Fruit fly (Drosophila melanogaster): ENCODE data around the gene kipf.

The kipf gene

dm6 chr3R:7920196-7920595 is 6.5 kb downstream of the kipf start, which contains the start of the genes CG10445 and lds (continued):
- no peak for TF ChIP-seq fd102C (GFP tag; optimal IDR thresholded peaks at IDR 0.05)
- peak; percentile 79 for TF ChIP-seq hbn (GFP tag; IDR thresholded peaks at IDR 0.05; ENCODE audit: partially characterized antibody)
- TF ChIP-seq dpn (GFP tag; optimal IDR thresholded peaks at IDR 0.05) = peak; percentile 0 to 37
- peak; percentile 29 for TF ChIP-seq HLH54F (GFP tag; optimal IDR thresholded peaks at IDR 0.05)
- no peak for TF ChIP-seq kah (GFP tag; optimal IDR thresholded peaks at IDR 0.05)
- no peak for TF ChIP-seq Dbx (GFP tag; IDR thresholded peaks at IDR 0.05)
- no peak for TF ChIP-seq CG34376 (GFP tag; optimal IDR thresholded peaks at IDR 0.05)
- TF ChIP-seq ash1 (GFP tag; optimal IDR thresholded peaks at IDR 0.05) = no peak
- TF ChIP-seq CG14965 (GFP tag; optimal IDR thresholded peaks at IDR 0.05; ENCODE audit: borderline replicate concordance) = no peak
- TF ChIP-seq CG18619 (GFP tag; optimal IDR thresholded peaks at IDR 0.05) = no peak
- no peak for TF ChIP-seq prd (optimal IDR thresholded peaks at IDR 0.05)
- peak; percentile 56; the same call in 2 of the 3 replicates for TF ChIP-seq prd (GFP tag; IDR thresholded peaks at IDR 0.05)
- no peak for TF ChIP-seq usp (GFP tag; optimal IDR thresholded peaks at IDR 0.05)
- no peak for TF ChIP-seq CG1529 (GFP tag; optimal IDR thresholded peaks at IDR 0.05)
- no peak for TF ChIP-seq Stat92E (GFP tag; optimal IDR thresholded peaks at IDR 0.05)
- peak; percentile 70 for TF ChIP-seq dm (GFP tag; optimal IDR thresholded peaks at IDR 0.05)
- TF ChIP-seq YL-1 (GFP tag; optimal IDR thresholded peaks at IDR 0.05) = peak; percentile 29
- peak; percentile 88 for TF ChIP-seq CG16813 (GFP tag; IDR thresholded peaks at IDR 0.05; ENCODE audit: partially characterized antibody)
- TF ChIP-seq CrebB (tag; optimal IDR thresholded peaks at IDR 0.05) = no peak
- no peak for TF ChIP-seq dmrt99B (tag; optimal IDR thresholded peaks at IDR 0.05)
- peak; percentile 48; the same call in 1 of the 4 replicates for TF ChIP-seq Gug (GFP tag; IDR thresholded peaks at IDR 0.05)
- TF ChIP-seq pho (GFP tag; optimal IDR thresholded peaks at IDR 0.05) = no peak
- TF ChIP-seq br (optimal IDR thresholded peaks at IDR 0.05) = no peak
- no peak for TF ChIP-seq bowl (GFP tag; IDR thresholded peaks at IDR 0.05)
- no peak for TF ChIP-seq psq (GFP tag; optimal IDR thresholded peaks at IDR 0.05)
- TF ChIP-seq Myb (GFP tag; optimal IDR thresholded peaks at IDR 0.05) = peak; percentile 72
- TF ChIP-seq z (GFP tag; IDR thresholded peaks at IDR 0.05) = no peak
- TF ChIP-seq schlank (tag; optimal IDR thresholded peaks at IDR 0.05) = no peak
- TF ChIP-seq mam (GFP tag; optimal IDR thresholded peaks at IDR 0.05) = peak; percentile 48
- peak; percentile 71 for TF ChIP-seq zen2 (GFP tag; IDR thresholded peaks at IDR 0.05; ENCODE audit: partially characterized antibody)
- no peak for TF ChIP-seq B-H1 (GFP tag; IDR thresholded peaks at IDR 0.05)
- no peak for TF ChIP-seq CG12299 (tag; optimal IDR thresholded peaks at IDR 0.05)
- TF ChIP-seq chif (GFP tag; optimal IDR thresholded peaks at IDR 0.05) = peak in 1 of 2 experiments; percentile 4
- TF ChIP-seq esg (GFP tag; conservative IDR thresholded peaks at IDR 0.05) = no peak
- TF ChIP-seq fd3F (GFP tag; optimal IDR thresholded peaks at IDR 0.05) = no peak
- TF ChIP-seq CG14441 (GFP tag; IDR thresholded peaks at IDR 0.05) = no peak
- peak; percentile 50 for TF ChIP-seq CG10267 (tag; optimal IDR thresholded peaks at IDR 0.05)
- TF ChIP-seq CG32532 (GFP tag; IDR thresholded peaks at IDR 0.05) = no peak
- peak; percentile 60 for TF ChIP-seq CG12659 (GFP tag; optimal IDR thresholded peaks at IDR 0.05)
- TF ChIP-seq Ets65A (GFP tag) = peak; percentile 86
- TF ChIP-seq CG34422 (GFP tag; IDR thresholded peaks at IDR 0.05) = no peak
- no peak for TF ChIP-seq sens-2 (GFP tag; IDR thresholded peaks at IDR 0.05)
- no peak for TF ChIP-seq GATAe (GFP tag; conservative IDR thresholded peaks at IDR 0.05)
- peak; percentile 93 for TF ChIP-seq CG2116 (GFP tag; optimal IDR thresholded peaks at IDR 0.05)
- TF ChIP-seq CG9817 (tag; optimal IDR thresholded peaks at IDR 0.05) = no peak
- no peak for TF ChIP-seq Nf-YC (tag; optimal IDR thresholded peaks at IDR 0.05)
- TF ChIP-seq ftz-f1 (GFP tag; optimal IDR thresholded peaks at IDR 0.05) = no peak
- TF ChIP-seq Six4 (GFP tag; optimal IDR thresholded peaks at IDR 0.05) = no peak
- TF ChIP-seq CG7745 (tag; optimal IDR thresholded peaks at IDR 0.05) = no peak
- TF ChIP-seq phol (tag; optimal IDR thresholded peaks at IDR 0.05) = peak; percentile 95
- TF ChIP-seq pzg (GFP tag; optimal IDR thresholded peaks at IDR 0.05) = peak; percentile 82
- no peak for TF ChIP-seq Blimp-1 (GFP tag; optimal IDR thresholded peaks at IDR 0.05)
